Worm (Caenorhabditis elegans): ENCODE results near the gene F21H7.12.

DNA sequence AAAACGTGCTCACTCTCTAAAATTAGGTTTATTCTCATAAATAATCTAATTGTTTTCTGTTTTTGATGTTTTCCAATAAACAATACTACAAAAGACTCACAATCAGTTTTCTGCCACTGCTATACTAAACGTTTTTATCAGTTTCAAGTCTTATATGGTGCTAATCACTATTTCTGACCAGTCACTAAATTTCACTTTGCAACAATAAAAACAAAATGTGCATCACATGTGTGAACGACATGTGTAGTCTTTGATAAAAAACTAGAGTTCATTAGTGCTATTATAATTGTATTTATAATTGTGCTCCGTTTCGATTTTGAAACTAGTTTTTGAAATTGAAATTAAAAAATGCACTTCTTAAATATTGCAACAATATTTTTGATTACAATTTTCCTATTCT, 48.0 kb downstream of the F21H7.12 start, which contains the start of gene cyp-37B1:
- TF ChIP-seq spr-1 (tag; optimal IDR thresholded peaks at IDR 0.05): no peak
- TF ChIP-seq arid-1 (GFP tag; conservative IDR thresholded peaks at IDR 0.05): no peak

All from whole organism, L4 larva.